Fruit fly (Drosophila melanogaster) whole organism, embryonic: ENCODE results near the gene CG43137.

ENCODE experiments used
- Aef1 ChIP-seq: fragments of 200-800 bp; sonication (Bioruptor generic); IDR thresholded peaks from 3 replicates; pipeline ENCODE4 v1.3.6; 2022; ENCODE audit warnings: missing biosample characterization, missing genetic modification characterization
- BEAF-32 ChIP-seq: fragments of 200-800 bp; sonication (Bioruptor generic); optimal IDR thresholded peaks from 3 replicates; lab custom pipeline; 2017; ENCODE audit warnings: missing biosample characterization, missing genetic modification characterization, mild to moderate bottlenecking, moderate library complexity, missing genetic modification reagents
- CG11456 ChIP-seq: fragments of 200-800 bp; sonication (Bioruptor generic); IDR thresholded peaks from 3 replicates; pipeline ENCODE4 v1.3.6; 2022; ENCODE audit warnings: missing biosample characterization, missing genetic modification characterization
- CG12942 ChIP-seq: fragments of 200-800 bp; sonication (Bioruptor generic); optimal IDR thresholded peaks from 3 replicates; lab custom pipeline; 2016; ENCODE audit warnings: missing biosample characterization, missing genetic modification characterization
- CG15696 ChIP-seq: fragments of 200-800 bp; sonication (Bioruptor generic); optimal IDR thresholded peaks from 2 replicates; lab custom pipeline; 2019; ENCODE audit warnings: missing biosample characterization, mild to moderate bottlenecking, missing genetic modification characterization, moderate library complexity
- CG16815 ChIP-seq: fragments of 200-800 bp; sonication (Bioruptor generic); optimal IDR thresholded peaks from 3 replicates; lab custom pipeline; 2017; ENCODE audit warnings: missing biosample characterization, mild to moderate bottlenecking, missing genetic modification characterization
- CG17802 ChIP-seq: fragments of 200-800 bp; sonication (Bioruptor generic); optimal IDR thresholded peaks from 2 replicates; lab custom pipeline; 2018; ENCODE audit warnings: missing biosample characterization, mild to moderate bottlenecking, missing genetic modification characterization, moderate library complexity
- CG2129 ChIP-seq: fragments of 200-800 bp; sonication (Bioruptor generic); IDR thresholded peaks from 2 replicates; pipeline ENCODE4 v1.3.6; 2022; ENCODE audit warnings: missing biosample characterization, missing genetic modification characterization; ENCODE audit not compliant: partially characterized antibody
- CG3163 ChIP-seq: fragments of 200-800 bp; sonication (Bioruptor generic); optimal IDR thresholded peaks from 3 replicates; lab custom pipeline; 2016; ENCODE audit warnings: missing biosample characterization, missing genetic modification characterization
- CG4617 ChIP-seq: fragments of 200-800 bp; sonication (Bioruptor generic); optimal IDR thresholded peaks from 3 replicates; lab custom pipeline; 2016; ENCODE audit warnings: missing biosample characterization, missing genetic modification characterization, borderline replicate concordance
- CG6175 ChIP-seq: fragments of 200-800 bp; sonication (Bioruptor generic); IDR thresholded peaks from 3 replicates; pipeline ENCODE4 v1.3.6; 2022; ENCODE audit warnings: missing biosample characterization, missing genetic modification characterization
- CG6272 ChIP-seq: fragments of 200-800 bp; sonication (Bioruptor generic); IDR thresholded peaks from 2 replicates; pipeline ENCODE4 v1.3.6; 2022; ENCODE audit warnings: missing biosample characterization, missing genetic modification characterization
- CG7963 ChIP-seq: fragments of 200-800 bp; sonication (Bioruptor generic); IDR thresholded peaks from 3 replicates; pipeline ENCODE4 v1.3.6; 2022; ENCODE audit warnings: missing biosample characterization, missing genetic modification characterization; ENCODE audit not compliant: partially characterized antibody
- CG8281 ChIP-seq: fragments of 200-800 bp; sonication (Bioruptor generic); optimal IDR thresholded peaks from 2 replicates; lab custom pipeline; 2018; ENCODE audit warnings: missing biosample characterization, mild to moderate bottlenecking, missing genetic modification characterization, moderate library complexity
- CG9215 ChIP-seq: fragments of 200-800 bp; sonication (Bioruptor generic); IDR thresholded peaks from 2 replicates; pipeline ENCODE4 v1.3.6; 2022; ENCODE audit warnings: missing biosample characterization, missing genetic modification characterization
- CG9876 ChIP-seq: fragments of 200-800 bp; sonication (Bioruptor generic); optimal IDR thresholded peaks from 2 replicates; lab custom pipeline; 2016; ENCODE audit warnings: missing biosample characterization, missing genetic modification characterization
- CHES-1-like ChIP-seq: fragments of 200-800 bp; sonication (Bioruptor generic); optimal IDR thresholded peaks from 2 replicates; lab custom pipeline; 2016; ENCODE audit warnings: missing biosample characterization, missing genetic modification characterization
- CTCF ChIP-seq: fragments of 200-800 bp; sonication (Bioruptor generic); optimal IDR thresholded peaks from 2 replicates; lab custom pipeline; 2017; ENCODE audit warnings: missing biosample characterization, mild to moderate bottlenecking, missing genetic modification characterization, moderate library complexity
- CrebB ChIP-seq: fragments of 200-800 bp; sonication (Bioruptor generic); optimal IDR thresholded peaks from 3 replicates; lab custom pipeline; 2018; ENCODE audit warnings: missing biosample characterization, mild to moderate bottlenecking, missing genetic modification characterization
- D19A ChIP-seq: fragments of 200-800 bp; optimal IDR thresholded peaks from 3 replicates; lab custom pipeline; 2019; ENCODE audit warnings: missing biosample characterization, mild to moderate bottlenecking, missing genetic modification characterization, moderate library complexity
- D19B ChIP-seq: fragments of 200-800 bp; sonication (Bioruptor generic); optimal IDR thresholded peaks from 2 replicates; lab custom pipeline; 2017; ENCODE audit warnings: missing biosample characterization, mild to moderate bottlenecking, missing genetic modification characterization
- Doc3 ChIP-seq: fragments of 200-800 bp; sonication (Bioruptor generic); IDR thresholded peaks from 3 replicates; pipeline ENCODE4 v1.3.6; 2022; ENCODE audit warnings: missing biosample characterization, missing genetic modification characterization; ENCODE audit not compliant: partially characterized antibody
- HHEX ChIP-seq: fragments of 200-800 bp; sonication (Bioruptor generic); optimal IDR thresholded peaks from 3 replicates; lab custom pipeline; 2017; ENCODE audit warnings: missing biosample characterization, mild to moderate bottlenecking, missing genetic modification characterization, missing genetic modification reagents
- Hand ChIP-seq: fragments of 200-800 bp; sonication (Bioruptor generic); optimal IDR thresholded peaks from 2 replicates; lab custom pipeline; 2017; ENCODE audit warnings: mild to moderate bottlenecking, missing biosample characterization, missing genetic modification reagents, missing genetic modification characterization
- Lhr ChIP-seq: fragments of 200-800 bp; sonication (Bioruptor generic); optimal IDR thresholded peaks from 3 replicates; lab custom pipeline; 2017; ENCODE audit warnings: mild to moderate bottlenecking, missing biosample characterization, missing genetic modification reagents, missing genetic modification characterization
- MBD-R2 ChIP-seq: fragments of 200-800 bp; sonication (Bioruptor generic); IDR thresholded peaks from 2 replicates; pipeline ENCODE4 v1.3.6; 2022; ENCODE audit warnings: missing biosample characterization, missing genetic modification characterization
- Mes4 ChIP-seq: fragments of 200-800 bp; sonication (Bioruptor generic); optimal IDR thresholded peaks from 2 replicates; lab custom pipeline; 2016; ENCODE audit warnings: missing biosample characterization, missing genetic modification characterization
- NK7.1 ChIP-seq: fragments of 200-800 bp; sonication (Bioruptor generic); optimal IDR thresholded peaks from 3 replicates; lab custom pipeline; 2016; ENCODE audit warnings: missing biosample characterization, missing genetic modification characterization
- Rx ChIP-seq: fragments of 200-800 bp; sonication (Bioruptor generic); IDR thresholded peaks from 2 replicates; pipeline ENCODE4 v1.3.6; 2022; ENCODE audit warnings: missing biosample characterization, missing genetic modification characterization
- Scr ChIP-seq: fragments of 200-800 bp; sonication (Bioruptor generic); IDR thresholded peaks from 2 replicates; pipeline ENCODE4 v1.3.6; 2022; ENCODE audit warnings: missing biosample characterization, missing genetic modification characterization; ENCODE audit not compliant: partially characterized antibody
- bsh ChIP-seq, 2 experiments: fragments of 200-800 bp; sonication (Bioruptor generic); optimal IDR thresholded peaks; 2 replicates each; lab custom pipeline; 2017 to 2018; ENCODE audit warnings: mild to moderate bottlenecking in 2 of 2, missing biosample characterization in 2 of 2, missing genetic modification characterization in 2 of 2, moderate library complexity in 1 of 2
- chinmo ChIP-seq: fragments of 200-800 bp; sonication (Bioruptor generic); IDR thresholded peaks from 4 replicates; pipeline ENCODE4 v1.3.6; 2022; ENCODE audit warnings: missing biosample characterization, missing genetic modification characterization; ENCODE audit not compliant: partially characterized antibody
- chm ChIP-seq: fragments of 200-800 bp; sonication (Bioruptor generic); IDR thresholded peaks from 2 replicates; pipeline ENCODE4 v1.3.6; 2022; ENCODE audit warnings: missing biosample characterization, missing genetic modification characterization
- corto ChIP-seq: fragments of 200-800 bp; sonication (Bioruptor generic); optimal IDR thresholded peaks from 2 replicates; lab custom pipeline; 2016; ENCODE audit warnings: missing biosample characterization, mild to moderate bottlenecking, missing genetic modification characterization, moderate library complexity
- fd102C ChIP-seq: fragments of 200-800 bp; sonication (Bioruptor generic); optimal IDR thresholded peaks from 2 replicates; lab custom pipeline; 2018; ENCODE audit warnings: missing biosample characterization, mild to moderate bottlenecking, missing genetic modification characterization, moderate library complexity
- gcm ChIP-seq: fragments of 200-800 bp; sonication (Bioruptor generic); optimal IDR thresholded peaks from 2 replicates; lab custom pipeline; 2019; ENCODE audit warnings: missing biosample characterization, mild to moderate bottlenecking, missing genetic modification characterization, moderate library complexity
- gcm2 ChIP-seq: fragments of 200-800 bp; sonication (Bioruptor generic); optimal IDR thresholded peaks from 2 replicates; lab custom pipeline; 2016; ENCODE audit warnings: missing biosample characterization, missing genetic modification characterization
- gsb ChIP-seq: fragments of 200-800 bp; sonication (Bioruptor generic); IDR thresholded peaks from 2 replicates; pipeline ENCODE4 v1.3.6; 2022; ENCODE audit warnings: missing biosample characterization, missing genetic modification characterization
- insv ChIP-seq, 2 experiments: fragments of 200-800 bp; sonication (Bioruptor generic); optimal IDR thresholded peaks; 3 replicates each; lab custom pipeline; 2016 to 2018; ENCODE audit warnings: missing biosample characterization in 2 of 2, missing genetic modification characterization in 2 of 2
- jigr1 ChIP-seq: fragments of 200-800 bp; sonication (Bioruptor generic); IDR thresholded peaks from 3 replicates; pipeline ENCODE4 v1.3.6; 2022; ENCODE audit warnings: missing biosample characterization, missing genetic modification characterization
- ranshi ChIP-seq: fragments of 200-800 bp; sonication (Bioruptor generic); IDR thresholded peaks from 2 replicates; pipeline ENCODE4 v1.3.6; 2022; ENCODE audit warnings: missing biosample characterization, missing genetic modification characterization
- row ChIP-seq: fragments of 200-800 bp; sonication (Bioruptor generic); IDR thresholded peaks from 3 replicates; pipeline ENCODE4 v1.3.6; 2022; ENCODE audit warnings: missing biosample characterization, missing genetic modification characterization
- run ChIP-seq: fragments of 200-800 bp; sonication (Bioruptor generic); optimal IDR thresholded peaks from 3 replicates; lab custom pipeline; 2018; ENCODE audit warnings: missing biosample characterization, mild to moderate bottlenecking, missing genetic modification characterization
- scrt ChIP-seq: fragments of 200-800 bp; sonication (Bioruptor generic); optimal IDR thresholded peaks from 2 replicates; lab custom pipeline; 2018; ENCODE audit warnings: missing biosample characterization, mild to moderate bottlenecking, missing genetic modification characterization, moderate library complexity
- shn ChIP-seq: fragments of 200-800 bp; sonication (Bioruptor generic); optimal IDR thresholded peaks from 3 replicates; lab custom pipeline; 2016; ENCODE audit warnings: missing biosample characterization, missing genetic modification characterization
- sima ChIP-seq: fragments of 200-800 bp; sonication (Bioruptor generic); optimal IDR thresholded peaks from 2 replicates; lab custom pipeline; 2016; ENCODE audit warnings: missing biosample characterization, missing genetic modification characterization
- sna ChIP-seq: fragments of 200-800 bp; sonication (Bioruptor generic); IDR thresholded peaks from 2 replicates; pipeline ENCODE4 v1.3.6; 2022; ENCODE audit warnings: missing biosample characterization, missing genetic modification characterization; ENCODE audit not compliant: partially characterized antibody
- stwl ChIP-seq: fragments of 200-800 bp; sonication (Bioruptor generic); optimal IDR thresholded peaks from 3 replicates; lab custom pipeline; 2018; ENCODE audit warnings: missing biosample characterization, mild to moderate bottlenecking, missing genetic modification characterization, moderate library complexity
- unc-4 ChIP-seq: fragments of 200-800 bp; sonication (Bioruptor generic); IDR thresholded peaks from 2 replicates; pipeline ENCODE4 v1.3.6; 2022; ENCODE audit warnings: missing biosample characterization, missing genetic modification characterization; ENCODE audit not compliant: partially characterized antibody
- vfl ChIP-seq: fragments of 200-800 bp; sonication (Bioruptor generic); optimal IDR thresholded peaks from 2 replicates; lab custom pipeline; 2016; ENCODE audit warnings: missing biosample characterization, missing genetic modification characterization
- vvl ChIP-seq: fragments of 200-800 bp; sonication (Bioruptor generic); IDR thresholded peaks from 2 replicates; pipeline ENCODE4 v1.3.6; 2022; ENCODE audit warnings: missing biosample characterization, missing genetic modification characterization

Gene CG43137

DNA sequence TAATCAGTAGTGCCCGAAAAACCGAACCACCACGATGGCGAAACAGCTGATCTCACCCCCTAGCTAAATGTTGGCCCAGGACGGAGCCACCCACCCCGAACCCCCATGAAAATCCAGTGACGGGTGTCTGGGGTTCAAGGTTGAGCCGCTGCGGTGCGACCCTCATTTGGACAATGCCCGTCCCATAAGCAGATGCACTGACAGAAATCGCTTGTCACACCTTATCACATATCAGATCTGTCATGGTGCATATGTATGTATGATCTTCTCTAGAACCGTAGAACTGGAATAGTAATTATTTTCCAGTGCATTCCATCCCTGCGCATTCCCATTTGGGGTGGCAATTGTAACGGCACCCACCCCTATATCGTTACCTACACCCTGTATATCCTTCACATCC lies 24.0 kb upstream of the CG43137 start (continued):
- TF ChIP-seq sna (GFP tag; lab: Robert Waterston, UW), result no peak
- TF ChIP-seq vvl (GFP tag; lab: Robert Waterston, UW), result peak; percentile 53; the same call in 1 of the 2 replicates
- TF ChIP-seq insv (GFP tag; optimal IDR thresholded peaks at IDR 0.05; lab: Kevin White, UChicago), result no peak
- no peak for TF ChIP-seq unc-4 (GFP tag; lab: Robert Waterston, UW)
- TF ChIP-seq Hand, result no peak
- 0 out of 3 replicates have a peak, but pooled peaks have one; percentile 52 for TF ChIP-seq CG11456
- no peak for TF ChIP-seq jigr1 (GFP tag; lab: Robert Waterston, UW)
- TF ChIP-seq CG12942, result no peak
- TF ChIP-seq D19B, result no peak
- TF ChIP-seq CG6175 (GFP tag; lab: Robert Waterston, UW), result no peak
- no peak for TF ChIP-seq MBD-R2 (GFP tag; lab: Robert Waterston, UW)
- TF ChIP-seq chm (GFP tag; lab: Robert Waterston, UW), result peak; percentile 61; the same call in 1 of the 2 replicates
- TF ChIP-seq shn, result no peak
- TF ChIP-seq CTCF (GFP tag; lab: Kevin White, UChicago), result no peak
- no peak for TF ChIP-seq CG9876
- no peak for TF ChIP-seq vfl (GFP tag; lab: Kevin White, UChicago)
- TF ChIP-seq CG15696 (tag; lab: Kevin White, UChicago), result peak; percentile 19
- no peak for TF ChIP-seq CG3163 (GFP tag; lab: Kevin White, UChicago)
- TF ChIP-seq stwl (tag; lab: Kevin White, UChicago), result no peak
- TF ChIP-seq CG2129, result no peak
- no peak for TF ChIP-seq scrt (GFP tag; lab: Kevin White, UChicago)
- no peak for TF ChIP-seq HHEX
- TF ChIP-seq fd102C (GFP tag; lab: Kevin White, UChicago), result no peak
- TF ChIP-seq CG4617 (GFP tag; lab: Kevin White, UChicago), result no peak
- TF ChIP-seq CG7963 (GFP tag; lab: Robert Waterston, UW), result no peak
- no peak for TF ChIP-seq Mes4 (GFP tag; lab: Kevin White, UChicago)
- peak; percentile 12 for TF ChIP-seq run
- TF ChIP-seq gcm2 (GFP tag; lab: Kevin White, UChicago), result no peak
- no peak for TF ChIP-seq gsb (GFP tag; lab: Robert Waterston, UW)
- no peak for TF ChIP-seq corto (GFP tag; lab: Kevin White, UChicago)
- TF ChIP-seq CrebB (tag; lab: Kevin White, UChicago), result no peak
- TF ChIP-seq CG9215 (GFP tag; lab: Robert Waterston, UW), result no peak
- no peak for TF ChIP-seq chinmo (GFP tag; lab: Robert Waterston, UW)
- no peak for TF ChIP-seq D19A (tag; lab: Kevin White, UChicago)
- peak; percentile 80 for TF ChIP-seq row (GFP tag; lab: Robert Waterston, UW)
- TF ChIP-seq CHES-1-like (GFP tag; lab: Kevin White, UChicago), result no peak
- TF ChIP-seq CG8281 (tag; lab: Kevin White, UChicago), result no peak
- TF ChIP-seq CG16815 (GFP tag; lab: Kevin White, UChicago), result no peak
- no peak for TF ChIP-seq CG17802 (tag; lab: Kevin White, UChicago)
- TF ChIP-seq Doc3, result no peak
- TF ChIP-seq sima (GFP tag; lab: Kevin White, UChicago), result no peak
- TF ChIP-seq BEAF-32 (GFP tag; lab: Kevin White, UChicago), result no peak
- no peak for TF ChIP-seq ranshi (GFP tag; lab: Robert Waterston, UW)
- TF ChIP-seq Scr (GFP tag; lab: Robert Waterston, UW), result no peak
- TF ChIP-seq Lhr, result no peak
- TF ChIP-seq CG6272, result no peak
- no peak for TF ChIP-seq Aef1 (GFP tag; lab: Robert Waterston, UW)
- TF ChIP-seq NK7.1 (GFP tag; lab: Kevin White, UChicago), result no peak
- no peak for TF ChIP-seq Rx (GFP tag; lab: Robert Waterston, UW)
- TF ChIP-seq bsh (GFP tag; optimal IDR thresholded peaks at IDR 0.05; lab: Kevin White, UChicago), result peak in 1 of 2 experiments; percentile 61
- TF ChIP-seq gcm (GFP tag; lab: Kevin White, UChicago), result peak; percentile 78
